Comparison of ENCODE assay signal across 1 fruit fly cellular context in genomic region chr3R:16223252-16224037, dm6.
A peak's percentile ranks its signal among the peaks of the same experiment; 100 is the strongest.
TF ChIP-seq lines count a peak whose summit lies in the region.

No protein-coding gene starts in this region.

TF ChIP-seq in whole organism, embryonic, 481 proteins besides CTCF, POLR2A, EP300 and RAD21 (continued from another document and continues in another):
- TF ChIP-seq fd3F (GFP tag; optimal IDR thresholded peaks at IDR 0.05; lab: Kevin White, UChicago) (no peak), CG11723 (GFP tag; optimal IDR thresholded peaks at IDR 0.05; lab: Kevin White, UChicago) (no peak), org-1 (GFP tag; optimal IDR thresholded peaks at IDR 0.05; lab: Kevin White, UChicago) (peak; percentile 39), grn (GFP tag; optimal IDR thresholded peaks at IDR 0.05; lab: Kevin White, UChicago) (no peak), cato (GFP tag; optimal IDR thresholded peaks at IDR 0.05; lab: Kevin White, UChicago; ENCODE audit: borderline replicate concordance) (no peak), ind (GFP tag; optimal IDR thresholded peaks at IDR 0.05; lab: Kevin White, UChicago) (no peak), CG30020 (tag; optimal IDR thresholded peaks at IDR 0.05; lab: Kevin White, UChicago) (no peak), CG12744 (GFP tag; optimal IDR thresholded peaks at IDR 0.05; lab: Kevin White, UChicago) (no peak), D19B (GFP tag; optimal IDR thresholded peaks at IDR 0.05; lab: Kevin White, UChicago) (no peak), CG10462 (GFP tag; optimal IDR thresholded peaks at IDR 0.05; lab: Kevin White, UChicago) (no peak), CG34376 (GFP tag; optimal IDR thresholded peaks at IDR 0.05; lab: Kevin White, UChicago) (no peak), dmrt99B (tag; optimal IDR thresholded peaks at IDR 0.05; lab: Kevin White, UChicago) (peak; percentile 72), CG6254 (GFP tag; optimal IDR thresholded peaks at IDR 0.05; lab: Kevin White, UChicago) (no peak), Opbp (GFP tag; IDR thresholded peaks at IDR 0.05; lab: Robert Waterston, UW; ENCODE audit: partially characterized antibody) (peak; percentile 60; the same call in 2 of the 3 replicates), CG12391 (tag; optimal IDR thresholded peaks at IDR 0.05; lab: Kevin White, UChicago) (peak; percentile 26), Atf-2 (GFP tag; optimal IDR thresholded peaks at IDR 0.05; lab: Kevin White, UChicago) (no peak), D (optimal IDR thresholded peaks at IDR 0.05; lab: Kevin White, UChicago) (no peak), D (GFP tag; optimal IDR thresholded peaks at IDR 0.05; lab: Kevin White, UChicago) (peak; percentile 17), repo (GFP tag; optimal IDR thresholded peaks at IDR 0.05; lab: Kevin White, UChicago) (peak; percentile 40), ranshi (GFP tag; IDR thresholded peaks at IDR 0.05; lab: Robert Waterston, UW) (0 out of 2 replicates have a peak, but pooled peaks have one; percentile 7), CG2199 (GFP tag; IDR thresholded peaks at IDR 0.05; lab: Robert Waterston, UW) (peak; percentile 99), CG8944 (GFP tag; optimal IDR thresholded peaks at IDR 0.05; lab: Kevin White, UChicago) (no peak), CG4707 (GFP tag; optimal IDR thresholded peaks at IDR 0.05; lab: Kevin White, UChicago) (peak; percentile 32), CG9215 (GFP tag; IDR thresholded peaks at IDR 0.05; lab: Robert Waterston, UW) (no peak), CG13775 (GFP tag; optimal IDR thresholded peaks at IDR 0.05; lab: Kevin White, UChicago) (peak; percentile 20), Trl (optimal IDR thresholded peaks at IDR 0.05; lab: Kevin White, UChicago) (no peak), Trl (GFP tag; optimal IDR thresholded peaks at IDR 0.05; lab: Kevin White, UChicago) (peak; percentile 22), CG3065 (GFP tag; optimal IDR thresholded peaks at IDR 0.05; lab: Kevin White, UChicago) (no peak), CG18476 (GFP tag; optimal IDR thresholded peaks at IDR 0.05; lab: Kevin White, UChicago) (peak; percentile 42), H15 (GFP tag; IDR thresholded peaks at IDR 0.05; lab: Robert Waterston, UW) (no peak), pros (GFP tag; optimal IDR thresholded peaks at IDR 0.05; lab: Kevin White, UChicago) (peak; percentile 49), ems (GFP tag; optimal IDR thresholded peaks at IDR 0.05; lab: Kevin White, UChicago) (no peak), Hr3 (GFP tag; optimal IDR thresholded peaks at IDR 0.05; lab: Kevin White, UChicago) (peak; percentile 28), ato (GFP tag; IDR thresholded peaks at IDR 0.05; lab: Robert Waterston, UW; ENCODE audit: partially characterized antibody) (no peak), amos (GFP tag; IDR thresholded peaks at IDR 0.05; lab: Robert Waterston, UW; ENCODE audit: partially characterized antibody) (no peak; the same call in 1 of the 2 replicates), HLH54F (GFP tag; optimal IDR thresholded peaks at IDR 0.05; lab: Kevin White, UChicago) (no peak), CG11093 (GFP tag; IDR thresholded peaks at IDR 0.05; lab: Robert Waterston, UW) (no peak), Dek (tag; optimal IDR thresholded peaks at IDR 0.05; lab: Kevin White, UChicago) (no peak), trh (GFP tag; optimal IDR thresholded peaks at IDR 0.05; lab: Kevin White, UChicago) (no peak), CG4282 (GFP tag; optimal IDR thresholded peaks at IDR 0.05; lab: Kevin White, UChicago) (no peak), knrl (GFP tag; IDR thresholded peaks at IDR 0.05; lab: Robert Waterston, UW; ENCODE audit: partially characterized antibody) (no peak), Rx (GFP tag; IDR thresholded peaks at IDR 0.05; lab: Robert Waterston, UW) (no peak), tap (tag; optimal IDR thresholded peaks at IDR 0.05; lab: Kevin White, UChicago) (peak; percentile 21), CG11696 (GFP tag; IDR thresholded peaks at IDR 0.05; lab: Robert Waterston, UW) (no peak), CG4328 (GFP tag; optimal IDR thresholded peaks at IDR 0.05; lab: Kevin White, UChicago) (no peak), ken (GFP tag; IDR thresholded peaks at IDR 0.05; lab: Robert Waterston, UW) (no peak), CG5245 (GFP tag; optimal IDR thresholded peaks at IDR 0.05; lab: Kevin White, UChicago) (no peak), CG10543 (GFP tag; optimal IDR thresholded peaks at IDR 0.05; lab: Kevin White, UChicago) (peak; percentile 72), Dad (GFP tag; optimal IDR thresholded peaks at IDR 0.05; lab: Kevin White, UChicago) (no peak), gem (tag; optimal IDR thresholded peaks at IDR 0.05; lab: Kevin White, UChicago) (peak; percentile 78), Oaz (GFP tag; IDR thresholded peaks at IDR 0.05; lab: Robert Waterston, UW) (no peak), tio (GFP tag; optimal IDR thresholded peaks at IDR 0.05; lab: Kevin White, UChicago) (peak; percentile 40), Fer2 (tag; optimal IDR thresholded peaks at IDR 0.05; lab: Kevin White, UChicago) (no peak), CG3838 (GFP tag; optimal IDR thresholded peaks at IDR 0.05; lab: Kevin White, UChicago) (no peak), ab (GFP tag; optimal IDR thresholded peaks at IDR 0.05; lab: Kevin White, UChicago) (no peak), lov (optimal IDR thresholded peaks at IDR 0.05; lab: Kevin White, UChicago) (no peak), lov (GFP tag; IDR thresholded peaks at IDR 0.05; lab: Robert Waterston, UW) (no peak), CG7963 (GFP tag; IDR thresholded peaks at IDR 0.05; lab: Robert Waterston, UW; ENCODE audit: partially characterized antibody) (no peak), hb (GFP tag; IDR thresholded peaks at IDR 0.05; lab: Robert Waterston, UW; ENCODE audit: partially characterized antibody) (no peak), Sin3A (optimal IDR thresholded peaks at IDR 0.05; lab: Kevin White, UChicago) (no peak), nau (GFP tag; optimal IDR thresholded peaks at IDR 0.05; lab: Kevin White, UChicago) (no peak), CG10979 (tag; optimal IDR thresholded peaks at IDR 0.05; lab: Kevin White, UChicago) (no peak), emc (GFP tag; optimal IDR thresholded peaks at IDR 0.05; lab: Kevin White, UChicago) (no peak), CG30431 (GFP tag; optimal IDR thresholded peaks at IDR 0.05; lab: Kevin White, UChicago) (no peak), Nf-YC (tag; optimal IDR thresholded peaks at IDR 0.05; lab: Kevin White, UChicago) (peak; percentile 11), Ets97D (GFP tag; optimal IDR thresholded peaks at IDR 0.05; lab: Kevin White, UChicago) (no peak), pita (GFP tag; optimal IDR thresholded peaks at IDR 0.05; lab: Kevin White, UChicago) (no peak), fd102C (GFP tag; optimal IDR thresholded peaks at IDR 0.05; lab: Kevin White, UChicago) (no peak), CHES-1-like (GFP tag; optimal IDR thresholded peaks at IDR 0.05; lab: Kevin White, UChicago) (no peak), HLH4C (GFP tag; IDR thresholded peaks at IDR 0.05; lab: Robert Waterston, UW; ENCODE audit: partially characterized antibody) (no peak), Taf1 (GFP tag; IDR thresholded peaks at IDR 0.05; lab: Robert Waterston, UW) (no peak), CG18619 (GFP tag; optimal IDR thresholded peaks at IDR 0.05; lab: Kevin White, UChicago) (peak; percentile 34), CG34224 (GFP tag; IDR thresholded peaks at IDR 0.05; lab: Robert Waterston, UW; ENCODE audit: partially characterized antibody) (no peak), CG15514 (GFP tag; optimal IDR thresholded peaks at IDR 0.05; lab: Kevin White, UChicago) (peak; percentile 40), Rfx (GFP tag; IDR thresholded peaks at IDR 0.05; lab: Robert Waterston, UW) (peak; percentile 30; the same call in 1 of the 2 replicates), CG3281 (GFP tag; optimal IDR thresholded peaks at IDR 0.05; lab: Kevin White, UChicago) (peak; percentile 66), CG2202 (tag; optimal IDR thresholded peaks at IDR 0.05; lab: Kevin White, UChicago) (no peak), CG4360 (GFP tag; IDR thresholded peaks at IDR 0.05; lab: Robert Waterston, UW) (peak; percentile 57; the same call in 1 of the 2 replicates), al (GFP tag; IDR thresholded peaks at IDR 0.05; lab: Robert Waterston, UW) (no peak), prd (optimal IDR thresholded peaks at IDR 0.05; lab: Kevin White, UChicago) (no peak), prd (GFP tag; IDR thresholded peaks at IDR 0.05; lab: Robert Waterston, UW) (peak; percentile 47; the same call in 1 of the 3 replicates), nerfin-2 (GFP tag; IDR thresholded peaks at IDR 0.05; lab: Robert Waterston, UW; ENCODE audit: partially characterized antibody) (0 out of 2 replicates have a peak, but pooled peaks have one; percentile 14), gfzf (GFP tag; optimal IDR thresholded peaks at IDR 0.05; lab: Kevin White, UChicago) (no peak), CG9817 (tag; optimal IDR thresholded peaks at IDR 0.05; lab: Kevin White, UChicago) (no peak), vnd (GFP tag; IDR thresholded peaks at IDR 0.05; lab: Robert Waterston, UW; ENCODE audit: partially characterized antibody) (no peak), sens-2 (GFP tag; IDR thresholded peaks at IDR 0.05; lab: Robert Waterston, UW) (no peak; the same call in 1 of the 2 replicates), trem (tag; optimal IDR thresholded peaks at IDR 0.05; lab: Kevin White, UChicago) (no peak), NC2β (GFP tag; optimal IDR thresholded peaks at IDR 0.05; lab: Kevin White, UChicago) (no peak), tna (GFP tag; IDR thresholded peaks at IDR 0.05; lab: Robert Waterston, UW; ENCODE audit: partially characterized antibody) (no peak), CG14441 (GFP tag; IDR thresholded peaks at IDR 0.05; lab: Robert Waterston, UW) (peak; percentile 15; the same call in 1 of the 2 replicates), disco-r (GFP tag; optimal IDR thresholded peaks at IDR 0.05; lab: Kevin White, UChicago) (no peak), Hr78 (GFP tag; optimal IDR thresholded peaks at IDR 0.05; lab: Kevin White, UChicago) (no peak), CG10147 (GFP tag; optimal IDR thresholded peaks at IDR 0.05; lab: Kevin White, UChicago) (peak; percentile 3), CG31224 (GFP tag; IDR thresholded peaks at IDR 0.05; lab: Robert Waterston, UW) (no peak), CG42726 (GFP tag; IDR thresholded peaks at IDR 0.05; lab: Robert Waterston, UW; ENCODE audit: partially characterized antibody) (no peak), cwo (GFP tag; optimal IDR thresholded peaks at IDR 0.05; lab: Kevin White, UChicago) (no peak), Six4 (GFP tag; optimal IDR thresholded peaks at IDR 0.05; lab: Kevin White, UChicago) (no peak), sens (GFP tag; lab: Kevin White, UChicago) (peak; percentile 62), jing (GFP tag; optimal IDR thresholded peaks at IDR 0.05; lab: Kevin White, UChicago) (no peak), pho (GFP tag; optimal IDR thresholded peaks at IDR 0.05; lab: Kevin White, UChicago) (no peak), bbx (GFP tag; IDR thresholded peaks at IDR 0.05; lab: Robert Waterston, UW; ENCODE audit: partially characterized antibody) (peak; percentile 50), E2f2 (GFP tag; IDR thresholded peaks at IDR 0.05; lab: Robert Waterston, UW) (no peak), Atf3 (GFP tag; optimal IDR thresholded peaks at IDR 0.05; lab: Kevin White, UChicago) (no peak), CG43689 (GFP tag; IDR thresholded peaks at IDR 0.05; lab: Robert Waterston, UW) (no peak), pfk (GFP tag; optimal IDR thresholded peaks at IDR 0.05; lab: Kevin White, UChicago) (peak; percentile 20), Bdp1 (GFP tag; optimal IDR thresholded peaks at IDR 0.05; lab: Kevin White, UChicago) (no peak), psq (GFP tag; optimal IDR thresholded peaks at IDR 0.05; lab: Kevin White, UChicago) (no peak), wdn (GFP tag; IDR thresholded peaks at IDR 0.05; lab: Robert Waterston, UW) (no peak), Optix (GFP tag; IDR thresholded peaks at IDR 0.05; lab: Robert Waterston, UW) (no peak), inv (GFP tag; IDR thresholded peaks at IDR 0.05; lab: Robert Waterston, UW; ENCODE audit: partially characterized antibody) (no peak), Doc2 (GFP tag; IDR thresholded peaks at IDR 0.05; lab: Robert Waterston, UW) (no peak), stwl (tag; optimal IDR thresholded peaks at IDR 0.05; lab: Kevin White, UChicago) (no peak), CG16863 (GFP tag; optimal IDR thresholded peaks at IDR 0.05; lab: Kevin White, UChicago) (peak; percentile 13), CG13123 (GFP tag; optimal IDR thresholded peaks at IDR 0.05; lab: Kevin White, UChicago) (no peak), CG2120 (GFP tag; optimal IDR thresholded peaks at IDR 0.05; lab: Kevin White, UChicago) (peak; percentile 15), CG2129 (GFP tag; IDR thresholded peaks at IDR 0.05; lab: Robert Waterston, UW; ENCODE audit: partially characterized antibody) (no peak), slp2 (GFP tag; optimal IDR thresholded peaks at IDR 0.05; lab: Kevin White, UChicago) (no peak), Myb (GFP tag; optimal IDR thresholded peaks at IDR 0.05; lab: Kevin White, UChicago) (no peak), eve (GFP tag; optimal IDR thresholded peaks at IDR 0.05; lab: Kevin White, UChicago) (no peak), Xbp1 (GFP tag; optimal IDR thresholded peaks at IDR 0.05; lab: Kevin White, UChicago) (peak; percentile 9), mam (GFP tag; optimal IDR thresholded peaks at IDR 0.05; lab: Kevin White, UChicago) (no peak), dpn (GFP tag; optimal IDR thresholded peaks at IDR 0.05; lab: Kevin White, UChicago) (no peak), CG4617 (GFP tag; optimal IDR thresholded peaks at IDR 0.05; lab: Kevin White, UChicago; ENCODE audit: borderline replicate concordance) (no peak), Dll (GFP tag; IDR thresholded peaks at IDR 0.05; lab: Robert Waterston, UW; ENCODE audit: partially characterized antibody) (no peak), sima (GFP tag; optimal IDR thresholded peaks at IDR 0.05; lab: Kevin White, UChicago) (no peak), tll (GFP tag; optimal IDR thresholded peaks at IDR 0.05; lab: Kevin White, UChicago) (no peak), HmgZ (tag; optimal IDR thresholded peaks at IDR 0.05; lab: Kevin White, UChicago) (no peak), unpg (GFP tag; optimal IDR thresholded peaks at IDR 0.05; lab: Kevin White, UChicago) (peak; percentile 27), her (GFP tag; optimal IDR thresholded peaks at IDR 0.05; lab: Kevin White, UChicago) (peak; percentile 29), en (GFP tag; optimal IDR thresholded peaks at IDR 0.05; lab: Kevin White, UChicago) (no peak), p53 (GFP tag; optimal IDR thresholded peaks at IDR 0.05; lab: Kevin White, UChicago) (no peak), lilli (GFP tag; optimal IDR thresholded peaks at IDR 0.05; lab: Kevin White, UChicago) (no peak), CG10565 (GFP tag; optimal IDR thresholded peaks at IDR 0.05; lab: Kevin White, UChicago) (no peak), Atf6 (GFP tag; IDR thresholded peaks at IDR 0.05; lab: Robert Waterston, UW) (no peak)
